Fruit fly (Drosophila melanogaster) whole organism, embryonic: ENCODE results near the gene CG4133.

ENCODE experiments used
- CG11093 ChIP-seq: fragments of 200-800 bp; sonication (Bioruptor generic); IDR thresholded peaks from 3 replicates; pipeline ENCODE4 v1.3.6; 2022; ENCODE audit warnings: missing biosample characterization, missing genetic modification characterization
- CG11456 ChIP-seq: fragments of 200-800 bp; sonication (Bioruptor generic); IDR thresholded peaks from 3 replicates; pipeline ENCODE4 v1.3.6; 2022; ENCODE audit warnings: missing biosample characterization, missing genetic modification characterization
- CG11696 ChIP-seq: fragments of 200-800 bp; sonication (Bioruptor generic); IDR thresholded peaks from 2 replicates; pipeline ENCODE4 v1.3.6; 2022; ENCODE audit warnings: missing biosample characterization, missing genetic modification characterization
- CG11723 ChIP-seq: fragments of 200-800 bp; sonication (Bioruptor generic); optimal IDR thresholded peaks from 2 replicates; lab custom pipeline; 2017; ENCODE audit warnings: missing biosample characterization, mild to moderate bottlenecking, missing genetic modification characterization
- CG12155 ChIP-seq: fragments of 200-800 bp; sonication (Bioruptor generic); optimal IDR thresholded peaks from 3 replicates; lab custom pipeline; 2016; ENCODE audit warnings: missing biosample characterization, missing genetic modification characterization
- CG1233 ChIP-seq: fragments of 200-800 bp; sonication (Bioruptor generic); optimal IDR thresholded peaks from 4 replicates; lab custom pipeline; 2018; ENCODE audit warnings: missing biosample characterization, mild to moderate bottlenecking, missing genetic modification characterization
- CG12744 ChIP-seq: fragments of 200-800 bp; sonication (Bioruptor generic); optimal IDR thresholded peaks from 2 replicates; lab custom pipeline; 2016; ENCODE audit warnings: missing biosample characterization, missing genetic modification characterization
- CG14441 ChIP-seq: fragments of 200-800 bp; sonication (Bioruptor generic); IDR thresholded peaks from 2 replicates; pipeline ENCODE4 v1.3.6; 2022; ENCODE audit warnings: missing biosample characterization, missing genetic modification characterization
- CG15696 ChIP-seq: fragments of 200-800 bp; sonication (Bioruptor generic); optimal IDR thresholded peaks from 2 replicates; lab custom pipeline; 2019; ENCODE audit warnings: missing biosample characterization, mild to moderate bottlenecking, missing genetic modification characterization, moderate library complexity
- CG16813 ChIP-seq: fragments of 200-800 bp; sonication (Bioruptor generic); IDR thresholded peaks from 3 replicates; pipeline ENCODE4 v1.3.6; 2022; ENCODE audit warnings: missing biosample characterization, missing genetic modification characterization; ENCODE audit not compliant: partially characterized antibody
- CG17385 ChIP-seq: fragments of 200-800 bp; sonication (Bioruptor generic); optimal IDR thresholded peaks from 3 replicates; lab custom pipeline; 2018; ENCODE audit warnings: missing biosample characterization, mild to moderate bottlenecking, missing genetic modification characterization
- CG17568 ChIP-seq: fragments of 200-800 bp; sonication (Bioruptor generic); optimal IDR thresholded peaks from 2 replicates; lab custom pipeline; 2018; ENCODE audit warnings: missing biosample characterization, mild to moderate bottlenecking, missing genetic modification characterization, moderate library complexity
- CG2678 ChIP-seq: fragments of 200-800 bp; sonication (Bioruptor generic); optimal IDR thresholded peaks from 3 replicates; lab custom pipeline; 2019; ENCODE audit warnings: missing biosample characterization, mild to moderate bottlenecking, missing genetic modification characterization, moderate library complexity
- CG33213 ChIP-seq: fragments of 200-800 bp; sonication (Bioruptor generic); optimal IDR thresholded peaks from 3 replicates; lab custom pipeline; 2016; ENCODE audit warnings: missing biosample characterization, missing genetic modification characterization
- CG3995 ChIP-seq: fragments of 200-800 bp; sonication (Bioruptor generic); optimal IDR thresholded peaks from 3 replicates; lab custom pipeline; 2016; ENCODE audit warnings: missing biosample characterization, missing genetic modification characterization
- CG4424 ChIP-seq: fragments of 200-800 bp; sonication (Bioruptor generic); optimal IDR thresholded peaks from 3 replicates; lab custom pipeline; 2016; ENCODE audit warnings: missing biosample characterization, missing genetic modification characterization
- CG7963 ChIP-seq: fragments of 200-800 bp; sonication (Bioruptor generic); IDR thresholded peaks from 3 replicates; pipeline ENCODE4 v1.3.6; 2022; ENCODE audit warnings: missing biosample characterization, missing genetic modification characterization; ENCODE audit not compliant: partially characterized antibody
- CG8290 ChIP-seq, 3 experiments: fragments of 200-800 bp; sonication (Bioruptor generic); optimal IDR thresholded peaks; 2 replicates each; lab custom pipeline; 2016 to 2019; ENCODE audit warnings: missing biosample characterization in 3 of 3, missing genetic modification characterization in 3 of 3, mild to moderate bottlenecking in 2 of 3, moderate library complexity in 1 of 3
- CG9797 ChIP-seq: fragments of 200-800 bp; sonication (Bioruptor generic); optimal IDR thresholded peaks from 3 replicates; lab custom pipeline; 2018; ENCODE audit warnings: missing biosample characterization, mild to moderate bottlenecking, missing genetic modification characterization
- CG9817 ChIP-seq: fragments of 200-800 bp; sonication (Bioruptor generic); optimal IDR thresholded peaks from 2 replicates; lab custom pipeline; 2018; ENCODE audit warnings: missing biosample characterization, mild to moderate bottlenecking, missing genetic modification characterization, moderate library complexity
- D19A ChIP-seq: fragments of 200-800 bp; optimal IDR thresholded peaks from 3 replicates; lab custom pipeline; 2019; ENCODE audit warnings: missing biosample characterization, mild to moderate bottlenecking, missing genetic modification characterization, moderate library complexity
- E2f1 ChIP-seq: fragments of 200-800 bp; sonication (Bioruptor generic); IDR thresholded peaks from 2 replicates; pipeline ENCODE4 v1.3.6; 2022; ENCODE audit warnings: missing biosample characterization, missing genetic modification characterization
- HLH3B ChIP-seq: fragments of 200-800 bp; sonication (Bioruptor generic); IDR thresholded peaks from 2 replicates; pipeline ENCODE4 v1.3.6; 2022; ENCODE audit warnings: missing biosample characterization, missing genetic modification characterization
- HmgD ChIP-seq: fragments of 200-800 bp; sonication (Bioruptor generic); optimal IDR thresholded peaks from 3 replicates; lab custom pipeline; 2016; ENCODE audit warnings: missing biosample characterization, missing genetic modification characterization
- Hsf ChIP-seq: fragments of 200-800 bp; sonication (Bioruptor generic); optimal IDR thresholded peaks from 3 replicates; lab custom pipeline; 2016; ENCODE audit warnings: missing biosample characterization, missing genetic modification characterization
- MESR4 ChIP-seq: fragments of 200-800 bp; sonication (Bioruptor generic); optimal IDR thresholded peaks from 2 replicates; lab custom pipeline; 2018; ENCODE audit warnings: missing biosample characterization, mild to moderate bottlenecking, missing genetic modification characterization, moderate library complexity
- MTF-1 ChIP-seq: fragments of 200-800 bp; sonication (Bioruptor generic); optimal IDR thresholded peaks from 2 replicates; lab custom pipeline; 2018; ENCODE audit warnings: missing biosample characterization, mild to moderate bottlenecking, missing genetic modification characterization, borderline replicate concordance
- Nf-YC ChIP-seq: fragments of 200-800 bp; optimal IDR thresholded peaks from 3 replicates; lab custom pipeline; 2019; ENCODE audit warnings: missing biosample characterization, mild to moderate bottlenecking, missing genetic modification characterization, moderate library complexity
- NfI ChIP-seq: fragments of 200-800 bp; sonication (Bioruptor generic); optimal IDR thresholded peaks from 3 replicates; lab custom pipeline; 2018; ENCODE audit warnings: missing biosample characterization, mild to moderate bottlenecking, missing genetic modification characterization, moderate library complexity
- PHDP ChIP-seq: fragments of 200-800 bp; sonication (Bioruptor generic); optimal IDR thresholded peaks from 3 replicates; lab custom pipeline; 2018; ENCODE audit warnings: missing biosample characterization, mild to moderate bottlenecking, missing genetic modification characterization, moderate library complexity
- Spps ChIP-seq: fragments of 200-800 bp; sonication (Bioruptor generic); optimal IDR thresholded peaks from 2 replicates; lab custom pipeline; 2018; ENCODE audit warnings: missing biosample characterization, mild to moderate bottlenecking, missing genetic modification characterization
- ac ChIP-seq: fragments of 200-800 bp; sonication (Bioruptor generic); optimal IDR thresholded peaks from 3 replicates; lab custom pipeline; 2017; ENCODE audit warnings: missing biosample characterization, mild to moderate bottlenecking, missing genetic modification characterization
- amos ChIP-seq: fragments of 200-800 bp; sonication (Bioruptor generic); IDR thresholded peaks from 2 replicates; pipeline ENCODE4 v1.3.6; 2022; ENCODE audit warnings: missing biosample characterization, missing genetic modification characterization; ENCODE audit not compliant: partially characterized antibody
- az2 ChIP-seq: fragments of 200-800 bp; sonication (Bioruptor generic); optimal IDR thresholded peaks from 3 replicates; lab custom pipeline; 2016; ENCODE audit warnings: missing biosample characterization, missing genetic modification characterization
- cad ChIP-seq: fragments of >200 bp; optimal IDR thresholded peaks from 2 replicates; lab custom pipeline; 2017; ENCODE audit warnings: missing biosample characterization, missing genetic modification characterization
- crol ChIP-seq: fragments of 200-800 bp; sonication (Bioruptor generic); IDR thresholded peaks from 2 replicates; pipeline ENCODE4 v1.3.6; 2022; ENCODE audit warnings: missing biosample characterization, missing genetic modification characterization
- ems ChIP-seq: fragments of 200-800 bp; sonication (Bioruptor generic); optimal IDR thresholded peaks from 3 replicates; lab custom pipeline; 2016; ENCODE audit warnings: missing biosample characterization, missing genetic modification characterization
- ewg ChIP-seq: fragments of 200-800 bp; sonication (Bioruptor generic); optimal IDR thresholded peaks from 3 replicates; lab custom pipeline; 2017; ENCODE audit warnings: mild to moderate bottlenecking, missing biosample characterization, missing genetic modification reagents, missing genetic modification characterization
- fu2 ChIP-seq: fragments of 200-800 bp; sonication (Bioruptor generic); optimal IDR thresholded peaks from 2 replicates; lab custom pipeline; 2016; ENCODE audit warnings: missing biosample characterization, missing genetic modification characterization
- gcm ChIP-seq: fragments of 200-800 bp; sonication (Bioruptor generic); optimal IDR thresholded peaks from 2 replicates; lab custom pipeline; 2019; ENCODE audit warnings: missing biosample characterization, mild to moderate bottlenecking, missing genetic modification characterization, moderate library complexity
- gcm2 ChIP-seq: fragments of 200-800 bp; sonication (Bioruptor generic); optimal IDR thresholded peaks from 2 replicates; lab custom pipeline; 2016; ENCODE audit warnings: missing biosample characterization, missing genetic modification characterization
- gem ChIP-seq: fragments of 200-800 bp; sonication (Bioruptor generic); optimal IDR thresholded peaks from 2 replicates; lab custom pipeline; 2019; ENCODE audit warnings: missing biosample characterization, mild to moderate bottlenecking, missing genetic modification characterization, moderate library complexity
- jigr1 ChIP-seq: fragments of 200-800 bp; sonication (Bioruptor generic); IDR thresholded peaks from 3 replicates; pipeline ENCODE4 v1.3.6; 2022; ENCODE audit warnings: missing biosample characterization, missing genetic modification characterization
- ken ChIP-seq: fragments of 200-800 bp; sonication (Bioruptor generic); IDR thresholded peaks from 3 replicates; pipeline ENCODE4 v1.3.6; 2022; ENCODE audit warnings: missing biosample characterization, missing genetic modification characterization
- nmo ChIP-seq: fragments of 200-800 bp; sonication (Bioruptor generic); optimal IDR thresholded peaks from 2 replicates; lab custom pipeline; 2018; ENCODE audit warnings: missing biosample characterization, mild to moderate bottlenecking, missing genetic modification characterization, moderate library complexity
- sug ChIP-seq: fragments of 200-800 bp; optimal IDR thresholded peaks from 2 replicates; lab custom pipeline; 2019; ENCODE audit warnings: missing biosample characterization, mild to moderate bottlenecking, missing genetic modification characterization, moderate library complexity
- tgo ChIP-seq: fragments of 200-800 bp; sonication (Bioruptor generic); IDR thresholded peaks from 3 replicates; pipeline ENCODE4 v1.3.6; 2022; ENCODE audit warnings: missing biosample characterization, missing genetic modification characterization
- vvl ChIP-seq: fragments of 200-800 bp; sonication (Bioruptor generic); IDR thresholded peaks from 2 replicates; pipeline ENCODE4 v1.3.6; 2022; ENCODE audit warnings: missing biosample characterization, missing genetic modification characterization
- wor ChIP-seq: fragments of 200-800 bp; sonication (Bioruptor generic); IDR thresholded peaks from 2 replicates; pipeline ENCODE4 v1.3.6; 2022; ENCODE audit warnings: missing biosample characterization, missing genetic modification characterization

CG4133 gene

DNA sequence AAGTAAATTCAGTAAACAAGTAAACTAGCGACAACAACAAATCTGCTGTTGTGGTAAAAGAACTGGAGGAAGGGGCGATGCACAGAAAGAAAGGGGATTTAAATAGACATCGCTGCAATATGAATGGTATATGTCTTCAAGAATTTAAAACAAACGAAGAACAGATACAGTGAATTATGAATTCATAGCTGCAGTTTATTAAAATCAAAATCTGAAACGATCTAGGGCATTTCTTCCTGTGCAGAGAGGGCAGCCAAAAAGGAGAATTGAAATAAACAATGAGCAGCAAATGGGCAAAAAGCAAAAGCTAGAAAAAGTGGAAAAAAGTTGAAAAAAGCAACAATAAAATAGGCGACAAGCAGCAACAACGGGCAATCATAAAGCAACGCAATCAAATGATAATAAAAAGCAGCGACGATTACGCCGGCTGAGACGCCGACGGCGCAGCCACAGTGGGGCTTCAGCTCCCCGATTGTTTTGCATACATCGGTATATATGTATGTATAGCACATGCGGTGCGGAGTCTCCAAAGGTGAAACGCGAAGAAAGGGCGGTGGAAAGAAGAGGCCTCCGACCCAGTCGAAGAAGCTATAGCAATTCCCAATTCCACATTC is 13.5 kb downstream of the CG4133 start (continued):
- TF ChIP-seq CG11696 (GFP tag; lab: Robert Waterston, UW): peak; percentile 60
- TF ChIP-seq Spps: peak; percentile 38
- TF ChIP-seq CG12155: peak; percentile 70
- TF ChIP-seq CG9797 (GFP tag; lab: Kevin White, UChicago): no peak
- peak; percentile 83 for TF ChIP-seq CG2678 (tag; lab: Kevin White, UChicago)
- peak; percentile 50 for TF ChIP-seq sug
- TF ChIP-seq nmo (GFP tag; lab: Kevin White, UChicago): peak; percentile 79
- TF ChIP-seq MESR4 (GFP tag; lab: Kevin White, UChicago): no peak
- peak; percentile 73 for TF ChIP-seq fu2
- peak; percentile 79 for TF ChIP-seq NfI (GFP tag; lab: Kevin White, UChicago)
- TF ChIP-seq az2 (GFP tag; lab: Kevin White, UChicago): peak; percentile 71
- TF ChIP-seq CG11093 (GFP tag; lab: Robert Waterston, UW): peak; percentile 62; the same call in 2 of the 3 replicates
- peak; percentile 67 for TF ChIP-seq gcm (GFP tag; lab: Kevin White, UChicago)
- TF ChIP-seq wor (GFP tag; lab: Robert Waterston, UW): peak; percentile 64
- TF ChIP-seq Hsf (GFP tag; lab: Kevin White, UChicago): peak; percentile 73
- peak; percentile 67 for TF ChIP-seq ems (GFP tag; lab: Kevin White, UChicago)
- TF ChIP-seq CG4424: peak; percentile 74
- TF ChIP-seq CG14441 (GFP tag; lab: Robert Waterston, UW): peak; percentile 74
- TF ChIP-seq CG15696 (tag; lab: Kevin White, UChicago): no peak
- 0 out of 2 replicates have a peak, but pooled peaks have one; percentile 12 for TF ChIP-seq crol (GFP tag; lab: Robert Waterston, UW)
- TF ChIP-seq CG1233 (GFP tag; lab: Kevin White, UChicago): peak; percentile 63
- TF ChIP-seq E2f1 (GFP tag; lab: Robert Waterston, UW): peak; percentile 70
- no peak for TF ChIP-seq CG8290 (GFP tag; optimal IDR thresholded peaks at IDR 0.05; lab: Kevin White, UChicago)
- TF ChIP-seq CG8290 (tag; optimal IDR thresholded peaks at IDR 0.05; lab: Kevin White, UChicago): peak in 1 of 2 experiments; percentile 79
- peak; percentile 64; the same call in 2 of the 3 replicates for TF ChIP-seq CG11456
- TF ChIP-seq cad (GFP tag; lab: Kevin White, UChicago): no peak
- no peak for TF ChIP-seq ac (GFP tag; lab: Kevin White, UChicago)
- no peak for TF ChIP-seq amos
- TF ChIP-seq CG17385 (GFP tag; lab: Kevin White, UChicago): peak; percentile 68
- TF ChIP-seq CG11723 (GFP tag; lab: Kevin White, UChicago): peak; percentile 59
- TF ChIP-seq MTF-1 (GFP tag; lab: Kevin White, UChicago): peak; percentile 40
- TF ChIP-seq CG16813 (GFP tag; lab: Robert Waterston, UW): no peak
- peak; percentile 70 for TF ChIP-seq tgo (GFP tag; lab: Robert Waterston, UW)
- peak; percentile 81 for TF ChIP-seq HLH3B (GFP tag; lab: Robert Waterston, UW)
- peak; percentile 86 for TF ChIP-seq gem (tag; lab: Kevin White, UChicago)
- peak; percentile 61 for TF ChIP-seq D19A
- peak; percentile 57; the same call in 1 of the 3 replicates for TF ChIP-seq jigr1 (GFP tag; lab: Robert Waterston, UW)
- TF ChIP-seq CG3995 (GFP tag; lab: Kevin White, UChicago): peak; percentile 32
- TF ChIP-seq PHDP (tag; lab: Kevin White, UChicago): peak; percentile 83
- peak; percentile 54; the same call in 1 of the 3 replicates for TF ChIP-seq ken (GFP tag; lab: Robert Waterston, UW)
- peak; percentile 87 for TF ChIP-seq vvl (GFP tag; lab: Robert Waterston, UW)
- TF ChIP-seq CG7963 (GFP tag; lab: Robert Waterston, UW): no peak
- peak; percentile 24 for TF ChIP-seq HmgD (GFP tag; lab: Kevin White, UChicago)
- peak; percentile 14 for TF ChIP-seq gcm2 (GFP tag; lab: Kevin White, UChicago)
- peak; percentile 2 for TF ChIP-seq Nf-YC (tag; lab: Kevin White, UChicago)
- TF ChIP-seq CG33213 (GFP tag; lab: Kevin White, UChicago): peak; percentile 52
- TF ChIP-seq CG12744: peak; percentile 33
- TF ChIP-seq CG9817 (tag; lab: Kevin White, UChicago): no peak
- TF ChIP-seq CG17568: peak; percentile 61
- TF ChIP-seq ewg (GFP tag; lab: Kevin White, UChicago): peak; percentile 65
